Fruit fly (Drosophila melanogaster) Kc167 (cell line): ENCODE data around the gene CG9500.

Source experiments
- Sin3A ChIP-seq: fragments of >200 bp; optimal IDR thresholded peaks from 2 replicates; lab custom pipeline; 2018; ENCODE audit warnings: missing external identifiers
- h ChIP-seq: fragments of >200 bp; optimal IDR thresholded peaks from 3 replicates; lab custom pipeline; 2018; ENCODE audit warnings: missing external identifiers
- insv ChIP-seq: fragments of >200 bp; optimal IDR thresholded peaks from 3 replicates; lab custom pipeline; 2018; ENCODE audit warnings: missing external identifiers

dm6 chr2L:6379197-6379596 lies 21.1 kb upstream of the CG9500 start:
- TF ChIP-seq Sin3A (lab: Kevin White, UChicago) (no peak), h (lab: Kevin White, UChicago) (no peak), insv (no peak)
